Worm (Caenorhabditis elegans) whole organism, midembryonic: Measurements from ENCODE around the gene twf-2.

Source experiments
- T22C8.4 ChIP-seq: fragments of 200-800 bp; sonication (Bioruptor generic); IDR thresholded peaks from 2 replicates; pipeline ENCODE4 v1.3.6; 2022; ENCODE audit warnings: missing genetic modification characterization, missing compliant biosample characterization
- cog-1 ChIP-seq: sonication (generic microtip); optimal IDR thresholded peaks from 2 replicates; lab custom pipeline; 2016; ENCODE audit warnings: missing genetic modification characterization, missing compliant biosample characterization
- flt-1 ChIP-seq: fragments of 200-800 bp; sonication (Bioruptor generic); IDR thresholded peaks from 2 replicates; pipeline ENCODE4 v1.3.6; 2022; ENCODE audit warnings: missing genetic modification characterization, missing compliant biosample characterization
- med-1 ChIP-seq: sonication (generic microtip); optimal IDR thresholded peaks from 2 replicates; lab custom pipeline; 2017; ENCODE audit warnings: missing genetic modification characterization, mild to moderate bottlenecking, missing compliant biosample characterization, antibody characterized with exemption, missing genetic modification reagents; ENCODE audit not compliant: insufficient read depth
- tab-1 ChIP-seq: fragments of 200-800 bp; sonication (Bioruptor generic); IDR thresholded peaks from 2 replicates; pipeline ENCODE4 v1.3.6; 2022; ENCODE audit warnings: missing genetic modification characterization, missing compliant biosample characterization
- ztf-23 ChIP-seq: fragments of 200-800 bp; sonication (Bioruptor generic); IDR thresholded peaks from 2 replicates; pipeline ENCODE4 v1.3.6; 2022; ENCODE audit warnings: missing genetic modification reagents, missing genetic modification characterization, missing compliant biosample characterization
- ztf-29 ChIP-seq: fragments of 200-800 bp; sonication (Bioruptor generic); IDR thresholded peaks from 2 replicates; pipeline ENCODE4 v1.3.6; 2022; ENCODE audit warnings: missing genetic modification reagents, missing genetic modification characterization, missing compliant biosample characterization

DNA sequence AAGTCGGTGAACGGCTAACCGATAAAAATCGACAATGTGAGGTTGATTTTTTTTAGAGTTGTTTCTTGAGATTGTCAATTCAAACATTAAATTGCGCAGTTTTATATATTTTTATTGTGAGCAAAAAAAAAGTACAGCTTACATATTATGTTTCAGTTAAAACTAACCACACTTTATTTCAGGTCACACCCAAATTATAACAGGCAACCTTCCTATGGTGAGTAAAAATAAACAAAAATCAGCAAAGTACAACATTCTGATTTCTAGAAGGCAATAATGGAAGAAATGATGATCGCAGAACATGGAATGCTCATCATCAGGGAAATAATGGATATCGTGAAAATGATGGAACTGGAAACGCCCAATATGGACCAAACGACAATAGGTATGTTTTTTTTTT, 48.6 kb downstream of the twf-2 start, which contains the start of gene K05G3.2:
- TF ChIP-seq cog-1 (tag; lab: Kevin White, UChicago) (no peak), T22C8.4 (GFP tag; lab: Robert Waterston, UW) (no peak), med-1 (GFP tag; lab: Kevin White, UChicago) (no peak), ztf-23 (no peak), ztf-29 (no peak), flt-1 (GFP tag; lab: Robert Waterston, UW) (no peak), tab-1 (GFP tag; lab: Robert Waterston, UW) (no peak)
